Worm (Caenorhabditis elegans) whole organism, L2 larva: ENCODE data around the gene C14A4.13.

Experiments used
- aly-2 ChIP-seq: fragments of 150-350 bp; optimal IDR thresholded peaks from 2 replicates; lab custom pipeline; 2014; ENCODE audit warnings: missing biosample characterization, missing genetic modification characterization
- ceh-82 ChIP-seq: fragments of 150-350 bp; optimal IDR thresholded peaks from 2 replicates; lab custom pipeline; 2014; ENCODE audit warnings: missing biosample characterization, missing genetic modification characterization
- fos-1 ChIP-seq: fragments of 150-350 bp; optimal IDR thresholded peaks from 2 replicates; lab custom pipeline; 2014; ENCODE audit warnings: missing biosample characterization, missing genetic modification characterization
- nhr-11 ChIP-seq: fragments of 150-350 bp; optimal IDR thresholded peaks from 2 replicates; lab custom pipeline; 2014; ENCODE audit warnings: missing biosample characterization, missing genetic modification characterization

DNA sequence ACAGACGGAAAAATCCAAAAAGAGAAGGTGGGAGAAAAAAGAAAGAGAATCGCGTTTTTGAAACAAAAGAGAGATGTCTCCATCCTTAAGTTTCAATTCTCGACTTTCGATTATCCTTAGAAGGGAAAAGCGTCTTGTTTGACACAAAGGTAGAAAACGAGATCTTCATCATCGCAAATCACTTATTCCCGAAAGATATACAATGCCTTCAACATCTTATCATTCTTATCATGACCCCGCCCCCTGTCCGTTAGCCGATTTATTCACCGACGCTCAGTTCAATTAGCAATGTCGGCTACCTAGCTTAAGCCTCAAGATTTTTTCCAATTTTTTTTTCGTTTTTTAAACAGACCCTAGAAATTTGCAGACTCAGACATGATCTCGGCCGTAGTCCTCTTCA is 19.3 kb upstream of the C14A4.13 start, which contains the start of gene C14A4.9:
- TF ChIP-seq fos-1 (tag; lab: Kevin White, UChicago), result no peak
- no peak for TF ChIP-seq nhr-11
- no peak for TF ChIP-seq aly-2 (tag; lab: Kevin White, UChicago)
- no peak for TF ChIP-seq ceh-82 (tag; lab: Kevin White, UChicago)
